Fruit fly (Drosophila melanogaster) whole organism, pupa: Measurements from ENCODE around the gene CG4041.

Source experiments
- CG10348 ChIP-seq: fragments of 200-800 bp; sonication (Bioruptor generic); IDR thresholded peaks from 2 replicates; pipeline ENCODE4 v1.3.6; 2022; ENCODE audit warnings: missing biosample characterization, missing genetic modification characterization
- CG15710 ChIP-seq: fragments of 200-800 bp; sonication (Bioruptor generic); optimal IDR thresholded peaks from 2 replicates; lab custom pipeline; 2018; ENCODE audit warnings: missing biosample characterization, mild to moderate bottlenecking, missing genetic modification characterization, moderate library complexity
- CG34367 ChIP-seq: fragments of 200-800 bp; sonication (Bioruptor generic); optimal IDR thresholded peaks from 2 replicates; lab custom pipeline; 2018; ENCODE audit warnings: missing biosample characterization, mild to moderate bottlenecking, missing genetic modification characterization
- CG8301 ChIP-seq: fragments of 200-800 bp; sonication (Bioruptor generic); optimal IDR thresholded peaks from 2 replicates; lab custom pipeline; 2018; ENCODE audit warnings: missing biosample characterization, mild to moderate bottlenecking, missing genetic modification characterization
- Ets98B ChIP-seq: fragments of 200-800 bp; sonication (Bioruptor generic); IDR thresholded peaks from 2 replicates; pipeline ENCODE4 v1.3.6; 2022; ENCODE audit warnings: missing biosample characterization, missing genetic modification characterization

dm6 chrX:4962964-4963363 is 44.7 kb upstream of the CG4041 start:
- TF ChIP-seq Ets98B (GFP tag; lab: Robert Waterston, UW) (peak; percentile 55), CG8301 (tag; lab: Kevin White, UChicago) (peak; percentile 63), CG10348 (no peak), CG15710 (tag; lab: Kevin White, UChicago) (no peak), CG34367 (tag; lab: Kevin White, UChicago) (no peak)
